Worm (Caenorhabditis elegans) whole organism, young adult: ENCODE measurements around the gene pir-2.

Experiments used
- C17E4.6 ChIP-seq: fragments of 200-800 bp; sonication (Bioruptor generic); IDR thresholded peaks from 2 replicates; pipeline ENCODE4 v1.3.6; 2022; ENCODE audit warnings: missing genetic modification reagents, missing genetic modification characterization, missing compliant biosample characterization
- D2030.7 ChIP-seq: fragments of 200-800 bp; sonication (Bioruptor generic); IDR thresholded peaks from 2 replicates; pipeline ENCODE4 v1.3.6; 2022; ENCODE audit warnings: missing genetic modification reagents, missing genetic modification characterization, missing compliant biosample characterization
- F23B12.7 ChIP-seq: sonication (generic microtip); optimal IDR thresholded peaks from 2 replicates; lab custom pipeline; 2017; ENCODE audit warnings: missing genetic modification characterization, mild to moderate bottlenecking, missing compliant biosample characterization, antibody characterized with exemption, moderate library complexity; ENCODE audit not compliant: insufficient read depth
- F33H1.4 ChIP-seq: fragments of 200-800 bp; sonication (Bioruptor generic); IDR thresholded peaks from 2 replicates; pipeline ENCODE4 v1.3.6; 2022; ENCODE audit warnings: missing genetic modification reagents, missing genetic modification characterization, missing compliant biosample characterization
- F49E8.2 ChIP-seq: sonication (generic microtip); optimal IDR thresholded peaks from 3 replicates; lab custom pipeline; 2017; ENCODE audit warnings: missing genetic modification characterization, mild to moderate bottlenecking, missing compliant biosample characterization, antibody characterized with exemption, moderate library complexity; ENCODE audit not compliant: insufficient read depth
- K12H6.12 ChIP-seq: fragments of 200-800 bp; sonication (Bioruptor generic); optimal IDR thresholded peaks from 2 replicates; lab custom pipeline; 2018; ENCODE audit warnings: mild to moderate bottlenecking, missing genetic modification characterization, missing compliant biosample characterization
- Y56A3A.18 ChIP-seq: fragments of 200-800 bp; sonication (Bioruptor generic); IDR thresholded peaks from 2 replicates; pipeline ENCODE4 v1.3.6; 2022; ENCODE audit warnings: missing genetic modification reagents, missing genetic modification characterization, missing compliant biosample characterization
- ZK185.1 ChIP-seq: sonication (generic microtip); optimal IDR thresholded peaks from 2 replicates; lab custom pipeline; 2016; ENCODE audit warnings: mild to moderate bottlenecking, missing genetic modification characterization, missing compliant biosample characterization; ENCODE audit not compliant: poor library complexity, severe bottlenecking
- aptf-2 ChIP-seq: fragments of 200-800 bp; sonication (Bioruptor generic); conservative IDR thresholded peaks from 2 replicates; pipeline ENCODE4 v1.3.6; 2022; ENCODE audit warnings: missing genetic modification reagents, missing genetic modification characterization, missing compliant biosample characterization
- athp-1 ChIP-seq: sonication (generic microtip); optimal IDR thresholded peaks from 2 replicates; lab custom pipeline; 2017; ENCODE audit warnings: mild to moderate bottlenecking, missing genetic modification characterization, missing compliant biosample characterization
- cebp-1 ChIP-seq, 2 experiments: fragments of 200-800 bp in 1 of 2; sonication (Bioruptor generic) in 1 of 2; sonication (generic microtip) in 1 of 2; IDR thresholded peaks in 1 of 2; optimal IDR thresholded peaks in 1 of 2; 2 replicates each; pipeline versions ENCODE4 v1.3.6 to Lab custom; 2017 to 2022; ENCODE audit warnings: missing compliant biosample characterization in 2 of 2, missing genetic modification characterization in 2 of 2, mild to moderate bottlenecking in 1 of 2, missing genetic modification reagents in 1 of 2, moderate library complexity in 1 of 2
- ceh-100 ChIP-seq: fragments of 200-800 bp; sonication (Bioruptor generic); IDR thresholded peaks from 2 replicates; pipeline ENCODE4 v1.3.6; 2022; ENCODE audit warnings: missing genetic modification reagents, missing genetic modification characterization, missing compliant biosample characterization
- ceh-27 ChIP-seq: fragments of 200-800 bp; sonication (Bioruptor generic); optimal IDR thresholded peaks from 2 replicates; lab custom pipeline; 2018; ENCODE audit warnings: mild to moderate bottlenecking, missing genetic modification characterization, moderate library complexity, missing compliant biosample characterization
- ceh-79 ChIP-seq: sonication (generic microtip); optimal IDR thresholded peaks from 2 replicates; lab custom pipeline; 2017; ENCODE audit warnings: mild to moderate bottlenecking, missing genetic modification characterization, missing compliant biosample characterization
- ceh-91 ChIP-seq: fragments of 200-800 bp; sonication (Bioruptor generic); IDR thresholded peaks from 2 replicates; pipeline ENCODE4 v1.3.6; 2022; ENCODE audit warnings: missing genetic modification reagents, missing genetic modification characterization, missing compliant biosample characterization
- dox-1 ChIP-seq: fragments of 200-800 bp; sonication (Bioruptor generic); IDR thresholded peaks from 2 replicates; pipeline ENCODE4 v1.3.6; 2022; ENCODE audit warnings: missing genetic modification reagents, missing genetic modification characterization, missing compliant biosample characterization
- efl-1 ChIP-seq: fragments of 150-350 bp; optimal IDR thresholded peaks from 2 replicates; lab custom pipeline; 2014; ENCODE audit warnings: missing biosample characterization, missing genetic modification reagents, missing genetic modification characterization
- egl-44 ChIP-seq: fragments of 200-800 bp; sonication (Bioruptor generic); IDR thresholded peaks from 2 replicates; pipeline ENCODE4 v1.3.6; 2022; ENCODE audit warnings: missing genetic modification reagents, missing genetic modification characterization, missing compliant biosample characterization
- egrh-3 ChIP-seq: fragments of 200-800 bp; sonication (Bioruptor generic); IDR thresholded peaks from 2 replicates; pipeline ENCODE4 v1.3.6; 2022; ENCODE audit warnings: missing genetic modification reagents, missing genetic modification characterization, missing compliant biosample characterization
- ekl-4 ChIP-seq: fragments of 200-800 bp; sonication (Bioruptor generic); IDR thresholded peaks from 2 replicates; pipeline ENCODE4 v1.3.6; 2022; ENCODE audit warnings: missing genetic modification reagents, missing genetic modification characterization, missing compliant biosample characterization
- hmg-20 ChIP-seq: fragments of 200-800 bp; sonication (Bioruptor generic); IDR thresholded peaks from 2 replicates; pipeline ENCODE4 v1.3.6; 2022; ENCODE audit warnings: missing genetic modification reagents, missing genetic modification characterization, missing compliant biosample characterization
- let-526 ChIP-seq: fragments of 200-800 bp; sonication (Bioruptor generic); IDR thresholded peaks from 2 replicates; pipeline ENCODE4 v1.3.6; 2022; ENCODE audit warnings: missing genetic modification reagents, missing genetic modification characterization, missing compliant biosample characterization
- lin-26 ChIP-seq: fragments of 200-800 bp; sonication (Bioruptor generic); IDR thresholded peaks from 2 replicates; pipeline ENCODE4 v1.3.6; 2022; ENCODE audit warnings: missing genetic modification reagents, missing genetic modification characterization, missing compliant biosample characterization
- lin-40 ChIP-seq: sonication (generic microtip); optimal IDR thresholded peaks from 2 replicates; lab custom pipeline; 2016; ENCODE audit warnings: missing genetic modification characterization, mild to moderate bottlenecking, missing compliant biosample characterization, missing genotype, missing genetic modification reagents
- lir-1 ChIP-seq: fragments of 200-800 bp; sonication (Bioruptor generic); conservative IDR thresholded peaks from 2 replicates; pipeline ENCODE4 v1.3.6; 2022; ENCODE audit warnings: missing genetic modification reagents, missing genetic modification characterization, missing compliant biosample characterization
- lsl-1 ChIP-seq: fragments of 200-800 bp; sonication (Bioruptor generic); optimal IDR thresholded peaks from 2 replicates; lab custom pipeline; 2018; ENCODE audit warnings: mild to moderate bottlenecking, missing genetic modification characterization, moderate library complexity, missing compliant biosample characterization
- madf-6 ChIP-seq: fragments of 200-800 bp; sonication (Bioruptor generic); IDR thresholded peaks from 2 replicates; pipeline ENCODE4 v1.3.6; 2022; ENCODE audit warnings: missing genetic modification reagents, missing genetic modification characterization, missing compliant biosample characterization
- mcd-1 ChIP-seq: fragments of 200-800 bp; sonication (Bioruptor generic); IDR thresholded peaks from 2 replicates; pipeline ENCODE4 v1.3.6; 2022; ENCODE audit warnings: missing genetic modification reagents, missing genetic modification characterization, missing compliant biosample characterization
- mxl-1 ChIP-seq: sonication (generic microtip); optimal IDR thresholded peaks from 2 replicates; lab custom pipeline; 2016; ENCODE audit warnings: missing genetic modification characterization, missing compliant biosample characterization
- nhr-90 ChIP-seq: sonication (generic microtip); optimal IDR thresholded peaks from 2 replicates; lab custom pipeline; 2016; ENCODE audit warnings: missing genotype, mild to moderate bottlenecking, missing genetic modification characterization, missing compliant biosample characterization
- pbrm-1 ChIP-seq: fragments of 200-800 bp; sonication (Bioruptor generic); IDR thresholded peaks from 2 replicates; pipeline ENCODE4 v1.3.6; 2022; ENCODE audit warnings: missing genetic modification reagents, missing genetic modification characterization, missing compliant biosample characterization
- rcor-1 ChIP-seq: fragments of 200-800 bp; sonication (Bioruptor generic); IDR thresholded peaks from 2 replicates; pipeline ENCODE4 v1.3.6; 2022; ENCODE audit warnings: missing genetic modification reagents, missing genetic modification characterization, missing compliant biosample characterization
- rec-8 ChIP-seq, 2 experiments: sonication (generic microtip); optimal IDR thresholded peaks; 2 replicates each; lab custom pipeline; 2016; ENCODE audit warnings: mild to moderate bottlenecking in 2 of 2, missing genetic modification characterization in 2 of 2, missing genetic modification reagents in 2 of 2, missing genotype in 2 of 2, missing biosample characterization in 1 of 2, missing compliant biosample characterization in 1 of 2, moderate library complexity in 1 of 2
- repo-1 ChIP-seq: sonication (generic microtip); optimal IDR thresholded peaks from 2 replicates; lab custom pipeline; 2017; ENCODE audit warnings: mild to moderate bottlenecking, missing genetic modification characterization, missing compliant biosample characterization
- snpc-1.1 ChIP-seq: sonication (generic microtip); optimal IDR thresholded peaks from 2 replicates; lab custom pipeline; 2017; ENCODE audit warnings: missing genetic modification characterization, mild to moderate bottlenecking, missing compliant biosample characterization, antibody characterized with exemption, moderate library complexity, missing genotype, missing genetic modification reagents; ENCODE audit not compliant: insufficient read depth
- snpc-1.3 ChIP-seq: sonication (generic microtip); optimal IDR thresholded peaks from 2 replicates; lab custom pipeline; 2017; ENCODE audit warnings: missing genetic modification characterization, mild to moderate bottlenecking, missing compliant biosample characterization, antibody characterized with exemption, moderate library complexity, missing genotype, missing genetic modification reagents; ENCODE audit not compliant: insufficient read depth
- snpc-4 ChIP-seq, 5 experiments: fragments of 150-350 bp in 1 of 5; sonication (generic microtip) in 4 of 5; optimal IDR thresholded peaks; 2 replicates each; lab custom pipeline; 2014 to 2018; ENCODE audit warnings: missing genetic modification characterization in 5 of 5, missing biosample characterization in 3 of 5, antibody characterized with exemption in 2 of 5, mild to moderate bottlenecking in 2 of 5, missing compliant biosample characterization in 2 of 5, missing genotype in 2 of 5, moderate library complexity in 2 of 5, missing genetic modification reagents in 1 of 5
- tlf-1 ChIP-seq: fragments of 200-800 bp; sonication (Bioruptor generic); optimal IDR thresholded peaks from 2 replicates; lab custom pipeline; 2018; ENCODE audit warnings: mild to moderate bottlenecking, missing genetic modification characterization, missing compliant biosample characterization
- zfh-2 ChIP-seq: fragments of 200-800 bp; sonication (Bioruptor generic); conservative IDR thresholded peaks from 2 replicates; pipeline ENCODE4 v1.3.6; 2022; ENCODE audit warnings: missing genetic modification reagents, missing genetic modification characterization, missing compliant biosample characterization
- ztf-18 ChIP-seq: sonication (generic microtip); optimal IDR thresholded peaks from 2 replicates; lab custom pipeline; 2016; ENCODE audit warnings: missing genotype, mild to moderate bottlenecking, missing genetic modification characterization, missing compliant biosample characterization
- ztf-22 ChIP-seq: fragments of 200-800 bp; sonication (Bioruptor generic); optimal IDR thresholded peaks from 2 replicates; lab custom pipeline; 2018; ENCODE audit warnings: mild to moderate bottlenecking, missing genetic modification characterization, moderate library complexity, missing compliant biosample characterization
- ztf-28 ChIP-seq: fragments of 200-800 bp; sonication (Bioruptor generic); IDR thresholded peaks from 2 replicates; pipeline ENCODE4 v1.3.6; 2022; ENCODE audit warnings: missing genetic modification reagents, missing genetic modification characterization, missing compliant biosample characterization

The pir-2 gene

ce11 chrIII:9408304-9408703 is 35.1 kb downstream of the pir-2 start (continued):
- TF ChIP-seq efl-1 (GFP tag; lab: Kevin White, UChicago) (peak; percentile 53), lin-26 (GFP tag; lab: Robert Waterston, UW) (peak; percentile 95), D2030.7 (GFP tag; lab: Robert Waterston, UW) (peak; percentile 99), lsl-1 (GFP tag; lab: Kevin White, UChicago) (peak; percentile 74), madf-6 (GFP tag; lab: Robert Waterston, UW) (peak; percentile 92), tlf-1 (GFP tag; lab: Kevin White, UChicago) (peak; percentile 52), aptf-2 (GFP tag; lab: Robert Waterston, UW) (peak; percentile 90), C17E4.6 (GFP tag; lab: Robert Waterston, UW) (peak; percentile 89), rcor-1 (GFP tag; lab: Robert Waterston, UW) (peak; percentile 90), mcd-1 (GFP tag; lab: Robert Waterston, UW) (peak; percentile 97), egl-44 (GFP tag; lab: Robert Waterston, UW) (peak; percentile 40; the same call in 1 of the 2 replicates)

- TF ChIP-seq mxl-1 (tag; lab: Kevin White, UChicago) (no peak), lir-1 (peak; percentile 55), ztf-22 (no peak), C17E4.6 (GFP tag; lab: Robert Waterston, UW) (0 out of 2 replicates have a peak, but pooled peaks have one; percentile 15), egrh-3 (GFP tag; lab: Robert Waterston, UW) (0 out of 2 replicates have a peak, but pooled peaks have one; percentile 36), ceh-27 (GFP tag; lab: Kevin White, UChicago) (peak; percentile 34), athp-1 (tag; lab: Kevin White, UChicago) (peak; percentile 20), lin-40 (peak; percentile 51), F49E8.2 (tag; lab: Kevin White, UChicago) (no peak), K12H6.12 (tag; lab: Kevin White, UChicago) (no peak), mcd-1 (GFP tag; lab: Robert Waterston, UW) (peak; percentile 96), ceh-79 (tag; lab: Kevin White, UChicago) (no peak), snpc-1.3 (tag; lab: Kevin White, UChicago) (peak; percentile 15), F23B12.7 (tag; lab: Kevin White, UChicago) (no peak), pbrm-1 (GFP tag; lab: Robert Waterston, UW) (peak; percentile 80), snpc-1.1 (tag; lab: Kevin White, UChicago) (peak; percentile 73), madf-6 (GFP tag; lab: Robert Waterston, UW) (peak; percentile 83), Y56A3A.18 (GFP tag; lab: Robert Waterston, UW) (peak; percentile 32; the same call in 1 of the 2 replicates), hmg-20 (GFP tag; lab: Robert Waterston, UW) (no peak), ztf-18 (tag; lab: Kevin White, UChicago) (peak; percentile 38), F33H1.4 (GFP tag; lab: Robert Waterston, UW) (peak; percentile 65), ztf-28 (GFP tag; lab: Robert Waterston, UW) (0 out of 2 replicates have a peak, but pooled peaks have one; percentile 72), repo-1 (no peak), dox-1 (GFP tag; lab: Robert Waterston, UW) (peak; percentile 90), rec-8 (tag; optimal IDR thresholded peaks at IDR 0.05; lab: Kevin White, UChicago) (no peak), rcor-1 (GFP tag; lab: Robert Waterston, UW) (peak; percentile 86), cebp-1 (GFP tag; IDR thresholded peaks at IDR 0.05; lab: Robert Waterston, UW) (peak; percentile 44; the same call in 1 of the 2 replicates), cebp-1 (tag; optimal IDR thresholded peaks at IDR 0.05; lab: Kevin White, UChicago) (peak; percentile 66), zfh-2 (no peak), ZK185.1 (tag; lab: Kevin White, UChicago) (peak; percentile 25), ceh-100 (peak; percentile 89), nhr-90 (tag; lab: Kevin White, UChicago) (no peak), snpc-4 (GFP tag; optimal IDR thresholded peaks at IDR 0.05; lab: Kevin White, UChicago) (no peak), snpc-4 (tag; optimal IDR thresholded peaks at IDR 0.05; lab: Kevin White, UChicago) (peak in 3 of 4 experiments; percentile 25 to 85 (median 72)), ceh-91 (peak; percentile 83), egl-44 (GFP tag; lab: Robert Waterston, UW) (peak; percentile 7; the same call in 1 of the 2 replicates), ekl-4 (GFP tag; lab: Robert Waterston, UW) (peak; percentile 87), tlf-1 (GFP tag; lab: Kevin White, UChicago) (peak; percentile 52), let-526 (GFP tag; lab: Robert Waterston, UW) (no peak)
These were observed 36.8 kb downstream of the pir-2 start, which contains the start of gene T26G10.1 for ce11 chrIII:9406600-9406999. TSS of gene T26G10.1 (minus strand) at chrIII:9406641.
